Worm (Caenorhabditis elegans) whole organism, mixed stage, embryonic: ENCODE data around the gene ZK1127.3.
A peak's percentile ranks its signal among the peaks of the same experiment; 100 is the strongest.

Experiments
- M03D4.4 ChIP-seq: sonication (generic microtip); optimal IDR thresholded peaks from 2 replicates; lab custom pipeline; 2017; ENCODE audit warnings: mild to moderate bottlenecking, missing genetic modification characterization, missing compliant biosample characterization
- bed-3 ChIP-seq: fragments of 200-800 bp; sonication (Bioruptor generic); optimal IDR thresholded peaks from 3 replicates; lab custom pipeline; 2018; ENCODE audit warnings: mild to moderate bottlenecking, missing genetic modification characterization, moderate library complexity, missing compliant biosample characterization
- blmp-1 ChIP-seq: fragments of 150-350 bp; optimal IDR thresholded peaks from 2 replicates; lab custom pipeline; 2014; ENCODE audit warnings: missing biosample characterization, missing genetic modification characterization
- ceh-39 ChIP-seq: fragments of 150-350 bp; optimal IDR thresholded peaks from 2 replicates; lab custom pipeline; 2014; ENCODE audit warnings: missing biosample characterization, missing genetic modification characterization
- ces-1 ChIP-seq: fragments of 150-350 bp; optimal IDR thresholded peaks from 2 replicates; lab custom pipeline; 2014; ENCODE audit warnings: missing biosample characterization, missing genetic modification reagents, missing genetic modification characterization
- cnd-1 ChIP-seq: fragments of 200-800 bp; sonication (Bioruptor generic); optimal IDR thresholded peaks from 2 replicates; lab custom pipeline; 2018; ENCODE audit warnings: mild to moderate bottlenecking, missing genetic modification characterization, missing compliant biosample characterization
- drap-1 ChIP-seq: fragments of 200-800 bp; sonication (Bioruptor generic); optimal IDR thresholded peaks from 3 replicates; lab custom pipeline; 2018; ENCODE audit warnings: mild to moderate bottlenecking, missing genetic modification characterization, missing compliant biosample characterization
- elt-1 ChIP-seq: sonication (generic microtip); optimal IDR thresholded peaks from 2 replicates; lab custom pipeline; 2017; ENCODE audit warnings: missing genetic modification characterization, mild to moderate bottlenecking, missing compliant biosample characterization, antibody characterized with exemption, moderate library complexity, borderline replicate concordance; ENCODE audit not compliant: insufficient read depth
- elt-3 ChIP-seq: fragments of 150-350 bp; optimal IDR thresholded peaks from 2 replicates; lab custom pipeline; 2014; ENCODE audit warnings: missing biosample characterization, missing genetic modification characterization
- flh-1 ChIP-seq: fragments of 200-800 bp; sonication (Bioruptor generic); optimal IDR thresholded peaks from 2 replicates; lab custom pipeline; 2018; ENCODE audit warnings: mild to moderate bottlenecking, missing genetic modification characterization, moderate library complexity, missing compliant biosample characterization
- ham-2 ChIP-seq: fragments of 200-800 bp; sonication (Bioruptor generic); optimal IDR thresholded peaks from 2 replicates; lab custom pipeline; 2018; ENCODE audit warnings: mild to moderate bottlenecking, missing genetic modification characterization, missing compliant biosample characterization
- hlh-1 ChIP-seq: fragments of 150-350 bp; optimal IDR thresholded peaks from 2 replicates; lab custom pipeline; 2014; ENCODE audit warnings: missing biosample characterization, missing genetic modification reagents, missing genetic modification characterization
- lin-13 ChIP-seq: fragments of 150-350 bp; optimal IDR thresholded peaks from 2 replicates; lab custom pipeline; 2014; ENCODE audit warnings: missing biosample characterization, missing genetic modification characterization
- lin-32 ChIP-seq: fragments of 200-800 bp; sonication (Bioruptor generic); optimal IDR thresholded peaks from 2 replicates; lab custom pipeline; 2018; ENCODE audit warnings: mild to moderate bottlenecking, missing genetic modification characterization, missing compliant biosample characterization
- lsy-2 ChIP-seq: fragments of 150-350 bp; optimal IDR thresholded peaks from 2 replicates; lab custom pipeline; 2014; ENCODE audit warnings: missing biosample characterization, missing genetic modification characterization
- mab-5 ChIP-seq: fragments of 150-350 bp; optimal IDR thresholded peaks from 2 replicates; lab custom pipeline; 2014; ENCODE audit warnings: missing biosample characterization, missing genetic modification characterization
- mep-1 ChIP-seq: fragments of 150-350 bp; optimal IDR thresholded peaks from 2 replicates; lab custom pipeline; 2017; ENCODE audit warnings: missing biosample characterization, missing genetic modification reagents, missing genetic modification characterization, inconsistent platforms
- nhr-12 ChIP-seq: fragments of 150-350 bp; optimal IDR thresholded peaks from 2 replicates; lab custom pipeline; 2014; ENCODE audit warnings: missing biosample characterization, missing genetic modification characterization
- nhr-237 ChIP-seq: fragments of 150-350 bp; optimal IDR thresholded peaks from 2 replicates; lab custom pipeline; 2014; ENCODE audit warnings: missing biosample characterization, missing genetic modification characterization
- nhr-28 ChIP-seq: fragments of 150-350 bp; optimal IDR thresholded peaks from 2 replicates; lab custom pipeline; 2014; ENCODE audit warnings: missing biosample characterization, missing genetic modification characterization
- pha-4 ChIP-seq: fragments of 150-350 bp; optimal IDR thresholded peaks from 2 replicates; lab custom pipeline; 2018; ENCODE audit warnings: missing biosample characterization, missing genetic modification reagents, missing genetic modification characterization
- sem-2 ChIP-seq: fragments of 200-800 bp; sonication (Bioruptor generic); optimal IDR thresholded peaks from 2 replicates; lab custom pipeline; 2018; ENCODE audit warnings: mild to moderate bottlenecking, missing genetic modification characterization, missing compliant biosample characterization
- snpc-4 ChIP-seq: fragments of 150-350 bp; optimal IDR thresholded peaks from 2 replicates; lab custom pipeline; 2014; ENCODE audit warnings: missing biosample characterization, missing genetic modification characterization
- sptf-1 ChIP-seq: sonication (generic microtip); optimal IDR thresholded peaks from 2 replicates; lab custom pipeline; 2017; ENCODE audit warnings: mild to moderate bottlenecking, missing genetic modification characterization, moderate library complexity, missing compliant biosample characterization
- tbx-8 ChIP-seq: fragments of 200-800 bp; sonication (Bioruptor generic); optimal IDR thresholded peaks from 2 replicates; lab custom pipeline; 2018; ENCODE audit warnings: mild to moderate bottlenecking, missing genetic modification characterization, moderate library complexity, missing compliant biosample characterization
- unc-120 ChIP-seq: sonication (generic microtip); optimal IDR thresholded peaks from 2 replicates; lab custom pipeline; 2017; ENCODE audit warnings: missing genetic modification characterization, missing compliant biosample characterization; ENCODE audit not compliant: poor library complexity, severe bottlenecking
- unc-62 ChIP-seq: fragments of 150-350 bp; optimal IDR thresholded peaks from 2 replicates; lab custom pipeline; 2014; ENCODE audit warnings: missing biosample characterization, missing genetic modification reagents, missing genetic modification characterization
- zip-8 ChIP-seq: fragments of 150-350 bp; optimal IDR thresholded peaks from 2 replicates; lab custom pipeline; 2014; ENCODE audit warnings: missing biosample characterization, missing genetic modification characterization
- ztf-11 ChIP-seq: fragments of 150-350 bp; optimal IDR thresholded peaks from 2 replicates; lab custom pipeline; 2014; ENCODE audit warnings: missing biosample characterization, missing genetic modification characterization

ZK1127.3 gene

DNA sequence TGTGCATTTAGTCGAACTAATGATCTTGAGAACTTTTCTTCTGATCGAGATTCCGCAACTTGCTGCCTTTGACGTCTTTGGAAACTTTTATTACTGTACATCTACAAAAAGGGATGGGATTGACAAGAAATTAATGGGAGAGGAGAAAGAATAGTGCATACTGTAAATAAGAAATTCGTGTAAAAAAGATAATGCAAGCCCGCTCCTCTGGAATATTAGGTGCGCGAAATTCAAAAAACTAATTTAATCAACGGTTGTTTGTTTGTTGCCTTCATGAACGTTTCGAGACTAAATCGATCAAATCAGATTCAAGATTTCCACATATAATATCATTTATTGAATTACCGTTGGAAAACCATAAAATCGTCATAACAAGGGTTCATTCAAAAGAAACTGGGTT, 14.8 kb downstream of the ZK1127.3 start, which contains the start of gene him-14:
Gene him-14 (minus strand): TSS at position 101 of the 400 bp plus-strand sequence.
- TF ChIP-seq sem-2 (no peak), unc-120 (tag; lab: Kevin White, UChicago) (no peak), M03D4.4 (tag; lab: Kevin White, UChicago) (no peak), drap-1 (GFP tag; lab: Kevin White, UChicago) (no peak), zip-8 (tag; lab: Kevin White, UChicago) (no peak), elt-3 (tag; lab: Kevin White, UChicago) (no peak), nhr-28 (no peak), lin-32 (no peak), flh-1 (GFP tag; lab: Kevin White, UChicago) (no peak), lin-13 (tag; lab: Kevin White, UChicago) (no peak)

DNA sequence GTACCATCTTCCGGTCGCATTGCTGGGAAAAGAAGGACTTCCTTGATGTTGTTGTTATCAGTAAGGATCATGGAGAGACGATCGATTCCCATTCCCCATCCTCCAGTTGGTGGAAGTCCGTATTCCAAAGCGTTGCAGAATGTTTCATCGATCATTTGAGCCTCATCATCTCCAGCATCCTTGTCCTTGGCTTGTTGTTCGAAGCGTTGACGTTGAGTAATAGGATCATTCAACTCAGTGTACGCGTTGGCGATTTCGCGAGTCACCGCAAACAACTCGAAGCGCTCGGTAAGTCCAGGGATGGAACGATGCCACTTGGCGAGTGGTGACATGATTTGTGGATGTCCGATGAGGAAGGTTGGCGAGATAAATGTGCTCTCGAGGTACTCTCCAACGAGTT, 15.3 kb downstream of the ZK1127.3 start:
- TF ChIP-seq blmp-1 (no peak), elt-3 (tag; lab: Kevin White, UChicago) (no peak), ceh-39 (tag; lab: Kevin White, UChicago) (no peak), cnd-1 (tag; lab: Kevin White, UChicago) (no peak), hlh-1 (tag; lab: Kevin White, UChicago) (no peak), unc-62 (GFP tag; lab: Kevin White, UChicago) (no peak), nhr-12 (no peak), lin-13 (tag; lab: Kevin White, UChicago) (no peak), pha-4 (tag; lab: Kevin White, UChicago) (no peak), sem-2 (no peak)

DNA sequence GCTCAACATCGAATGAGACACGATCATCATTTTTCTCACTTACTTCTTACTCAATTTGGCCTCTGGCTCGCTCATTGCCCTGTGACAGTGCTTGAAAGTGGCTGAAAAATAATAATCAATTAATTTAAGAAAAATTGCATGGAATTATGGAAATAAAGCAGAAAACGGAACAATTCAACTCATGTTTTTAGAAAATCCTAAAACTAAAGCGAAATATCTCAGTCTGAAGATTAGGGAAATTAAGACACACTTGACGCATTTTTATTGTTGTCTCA, 17.2 kb downstream of the ZK1127.3 start, which contains the start of gene kars-1:
Gene kars-1 (minus strand): TSS at position 101 of the 275 bp plus-strand sequence.
- TF ChIP-seq elt-3 (tag; lab: Kevin White, UChicago) (no peak), zip-8 (tag; lab: Kevin White, UChicago) (no peak), mep-1 (tag; lab: Kevin White, UChicago) (no peak), sem-2 (no peak), bed-3 (GFP tag; lab: Kevin White, UChicago) (no peak), tbx-8 (GFP tag; lab: Kevin White, UChicago) (no peak), ztf-11 (tag; lab: Kevin White, UChicago) (no peak), nhr-237 (no peak), ces-1 (GFP tag; lab: Kevin White, UChicago) (no peak), M03D4.4 (tag; lab: Kevin White, UChicago) (no peak), elt-1 (no peak)

DNA sequence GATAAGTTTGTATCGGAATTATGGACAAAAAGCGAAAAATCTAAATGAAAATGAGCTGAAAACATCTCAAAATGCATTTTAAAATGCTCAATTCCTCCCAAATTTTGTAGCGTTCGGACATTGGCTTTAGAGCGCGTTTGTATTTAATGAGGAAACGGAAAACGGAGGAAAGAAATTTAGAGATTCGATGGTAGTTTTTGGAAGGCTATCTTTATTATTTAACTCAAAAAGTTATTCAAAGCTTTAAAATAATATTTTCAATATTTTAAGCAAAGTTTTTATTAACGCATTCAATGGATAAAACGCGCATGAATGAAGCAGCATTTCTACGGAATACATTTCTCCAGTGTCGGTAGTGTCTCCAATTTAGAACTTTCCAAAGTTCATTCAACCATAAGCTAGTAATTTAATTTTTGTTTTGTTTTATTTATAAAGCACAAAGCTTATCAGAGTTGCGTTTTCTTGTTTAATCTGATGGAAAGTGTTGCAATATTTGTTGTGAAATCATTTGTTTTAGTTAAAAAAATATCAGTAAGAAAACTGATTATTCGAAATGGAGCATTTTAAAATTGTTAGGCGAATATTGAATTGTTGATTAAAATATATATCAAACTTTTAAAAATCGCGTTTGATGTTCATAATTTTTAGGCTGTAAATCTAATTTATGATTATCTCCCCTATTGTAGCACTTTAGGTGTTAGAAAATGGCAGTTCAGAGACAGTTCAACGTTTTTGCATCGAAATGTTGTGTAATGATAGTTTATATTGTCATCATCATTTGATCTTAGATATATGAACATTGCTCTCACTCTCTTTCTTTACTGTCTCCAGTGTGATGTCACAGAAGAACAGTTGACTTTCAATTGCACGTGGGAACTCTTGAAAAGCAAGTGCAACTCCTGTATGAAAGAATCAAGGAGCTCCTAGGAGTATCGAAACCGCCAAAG, 17.8 kb downstream of the ZK1127.3 start:
- TF ChIP-seq lsy-2 (peak; percentile 80), mab-5 (tag; lab: Kevin White, UChicago) (no peak), cnd-1 (tag; lab: Kevin White, UChicago) (peak; percentile 30), lin-13 (tag; lab: Kevin White, UChicago) (peak; percentile 4), nhr-237 (peak; percentile 76), ham-2 (GFP tag; lab: Kevin White, UChicago) (no peak), ceh-39 (tag; lab: Kevin White, UChicago) (no peak), sptf-1 (tag; lab: Kevin White, UChicago) (peak; percentile 68), mep-1 (tag; lab: Kevin White, UChicago) (peak; percentile 63), unc-62 (GFP tag; lab: Kevin White, UChicago) (no peak), ces-1 (GFP tag; lab: Kevin White, UChicago) (peak; percentile 95)

DNA sequence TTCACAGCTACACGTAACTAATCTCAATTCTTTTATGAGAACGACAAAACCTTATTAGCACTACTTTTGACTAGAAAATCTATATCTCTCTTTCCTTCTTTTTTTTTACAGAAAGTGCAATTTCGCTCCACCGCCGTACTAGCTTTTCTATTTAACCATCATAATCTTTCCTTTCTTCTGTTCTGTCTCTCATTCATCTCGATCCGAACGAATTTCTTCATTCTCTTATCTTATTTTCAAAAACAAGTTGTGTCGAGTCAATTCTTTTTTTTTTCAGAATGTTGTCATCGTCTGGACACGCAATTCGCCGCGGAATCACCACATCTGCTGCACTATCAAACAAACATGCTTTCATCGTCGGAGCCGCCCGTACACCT, 18.4 kb downstream of the ZK1127.3 start, which contains the start of gene kat-1:
Gene kat-1 (plus strand): TSS at position 278 of the 377 bp plus-strand sequence.
- TF ChIP-seq mep-1 (tag; lab: Kevin White, UChicago) (no peak), snpc-4 (tag; lab: Kevin White, UChicago) (no peak), unc-120 (tag; lab: Kevin White, UChicago) (no peak), bed-3 (GFP tag; lab: Kevin White, UChicago) (no peak), ceh-39 (tag; lab: Kevin White, UChicago) (no peak), cnd-1 (tag; lab: Kevin White, UChicago) (no peak), mab-5 (tag; lab: Kevin White, UChicago) (no peak), pha-4 (tag; lab: Kevin White, UChicago) (no peak)
- TF ChIP-seq, all 35 proteins: peak for 0
